Fruit fly (Drosophila melanogaster) ovary, adult (tissue): ENCODE measurements around the gene Ero1L.

Source experiments
- CG17801 ChIP-seq: fragments of 200-800 bp; optimal IDR thresholded peaks from 2 replicates; lab custom pipeline; 2019; ENCODE audit warnings: missing biosample characterization, mild to moderate bottlenecking, missing genetic modification characterization, moderate library complexity; ENCODE audit not compliant: partially characterized antibody

Gene Ero1L

DNA sequence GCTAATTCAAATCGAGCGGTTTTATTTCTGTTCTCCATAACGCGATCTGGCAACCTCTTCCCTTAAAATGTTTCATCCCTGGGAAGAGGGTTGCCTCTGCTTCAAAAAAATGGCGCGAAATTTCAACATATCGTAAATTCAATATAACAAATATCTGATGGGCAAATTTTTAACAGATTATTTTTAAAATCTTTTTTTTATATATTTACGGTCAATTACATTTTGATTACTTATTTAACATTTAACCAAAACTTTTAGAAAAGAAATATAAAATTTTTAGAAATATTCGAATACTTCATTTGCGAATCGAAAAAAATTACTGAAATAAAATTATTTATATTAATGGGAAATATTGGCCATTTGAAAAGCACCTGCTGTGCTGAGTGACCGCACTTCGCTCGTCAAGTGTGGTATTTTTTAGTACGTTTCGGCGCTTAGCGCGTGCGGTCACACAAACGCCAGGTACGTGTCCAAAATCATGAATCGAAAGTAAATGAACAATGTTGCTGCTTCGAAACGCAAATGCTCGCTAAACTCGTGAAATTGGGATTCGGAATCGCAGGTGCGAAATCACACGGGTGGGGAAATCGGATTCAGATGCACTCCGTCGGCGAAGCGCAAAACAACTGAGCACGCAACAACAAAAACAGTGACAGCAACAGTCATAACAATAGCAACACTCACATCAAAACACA is at the start of gene Ero1L:
Ero1L (plus strand) TSS at position 448 of the 695 bp plus-strand sequence.
- peak; percentile 30 for TF ChIP-seq CG17801 (GFP tag; lab: Kevin White, UChicago)

DNA sequence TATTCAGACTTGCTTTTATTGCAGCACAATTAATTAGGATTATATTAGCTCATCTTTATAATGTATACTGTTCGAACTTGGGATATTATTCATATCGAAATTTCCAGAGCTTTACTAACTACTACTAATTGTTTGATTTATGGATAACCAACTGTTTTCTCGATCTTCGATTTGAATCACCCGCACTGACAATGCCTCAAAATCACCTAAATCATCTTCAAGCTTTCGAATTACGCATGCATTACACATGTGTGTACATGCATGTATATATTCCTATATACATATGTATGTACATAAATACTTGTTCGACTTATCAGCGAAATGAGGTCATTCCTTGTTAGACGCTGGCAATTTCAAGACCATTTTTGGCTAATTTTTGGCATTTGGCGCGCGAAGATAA is 48.6 kb upstream of the Ero1L start:
- no peak for TF ChIP-seq CG17801 (GFP tag; lab: Kevin White, UChicago)

DNA sequence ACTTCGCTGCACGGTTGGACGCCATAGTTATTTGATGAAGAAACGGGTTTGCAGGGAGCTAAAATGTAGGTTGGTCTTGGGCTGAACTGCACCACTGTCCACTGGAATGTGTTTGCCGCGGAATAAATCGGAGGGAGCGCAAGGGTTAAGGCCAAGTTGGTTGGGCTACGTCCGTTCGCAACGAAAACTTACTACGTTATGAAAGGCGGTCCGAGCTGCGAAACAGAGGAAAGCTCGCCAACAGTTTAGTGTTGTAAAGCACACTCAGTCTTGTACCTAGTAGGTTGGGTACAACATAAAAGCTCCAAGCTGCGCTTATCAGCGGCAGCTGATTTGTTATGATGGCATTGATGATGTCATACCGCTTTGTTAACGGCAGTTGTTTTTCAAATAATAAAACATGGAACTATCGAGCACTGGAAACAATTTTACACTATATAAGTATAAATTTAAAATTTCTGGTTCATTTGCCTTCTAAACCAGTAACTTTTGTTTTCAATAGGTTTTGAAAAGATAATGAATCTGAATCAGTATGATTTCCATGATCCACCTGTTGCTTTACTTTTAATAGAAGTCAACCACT is 47.9 kb upstream of the Ero1L start, which contains the start of gene Chd64:
Chd64 (minus strand) TSS at position 204 of the 583 bp plus-strand sequence.
- peak; percentile 82 for TF ChIP-seq CG17801 (GFP tag; lab: Kevin White, UChicago)

- TF ChIP-seq CG17801 (GFP tag; lab: Kevin White, UChicago): no peak
Measured at dm6 chr3L:4125709-4126108, 44.5 kb upstream of the Ero1L start.

DNA sequence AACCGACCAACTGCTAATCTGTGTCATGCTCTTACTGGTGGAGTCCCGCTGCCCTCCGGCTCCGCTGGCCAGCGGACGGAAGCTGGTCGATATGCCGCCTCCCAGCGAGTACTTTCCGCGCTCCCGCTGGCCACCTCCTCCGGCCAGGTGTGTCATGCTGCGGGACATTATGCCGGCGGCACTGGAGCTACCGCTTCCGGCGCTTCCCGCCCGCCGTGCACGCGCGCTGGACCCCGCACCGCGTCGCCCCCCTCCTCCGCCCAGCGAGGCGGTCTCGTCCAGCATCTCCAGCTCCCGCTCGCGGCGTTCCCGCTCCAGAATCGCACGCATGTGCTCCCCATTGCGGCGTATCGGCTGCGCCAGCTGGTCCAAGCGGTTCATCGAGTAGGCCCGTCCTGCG is 41.6 kb upstream of the Ero1L start:
- TF ChIP-seq CG17801 (GFP tag; lab: Kevin White, UChicago): no peak

DNA sequence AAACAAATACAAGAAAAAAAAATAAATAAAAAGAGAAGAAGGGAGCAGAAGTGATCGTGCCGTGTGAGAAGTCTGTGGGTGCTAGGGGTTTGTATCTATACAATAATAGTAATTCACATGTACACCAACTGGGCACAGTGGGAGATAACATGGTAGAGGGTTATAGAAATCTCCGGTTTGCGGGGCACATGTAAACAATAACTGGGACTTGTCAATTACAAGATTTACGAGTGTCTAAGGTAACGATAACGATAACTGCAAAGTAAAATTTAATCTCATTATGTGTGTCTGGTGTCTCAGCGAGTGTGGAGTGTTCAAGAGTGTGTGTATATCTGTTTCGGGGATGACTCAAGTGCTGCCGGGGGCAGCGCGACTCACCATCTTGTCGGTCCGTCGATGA is 39.5 kb upstream of the Ero1L start:
- TF ChIP-seq CG17801 (GFP tag; lab: Kevin White, UChicago): no peak

- TF ChIP-seq CG17801 (GFP tag; lab: Kevin White, UChicago): no peak
Measured at dm6 chr3L:4132585-4132984, 37.6 kb upstream of the Ero1L start.

DNA sequence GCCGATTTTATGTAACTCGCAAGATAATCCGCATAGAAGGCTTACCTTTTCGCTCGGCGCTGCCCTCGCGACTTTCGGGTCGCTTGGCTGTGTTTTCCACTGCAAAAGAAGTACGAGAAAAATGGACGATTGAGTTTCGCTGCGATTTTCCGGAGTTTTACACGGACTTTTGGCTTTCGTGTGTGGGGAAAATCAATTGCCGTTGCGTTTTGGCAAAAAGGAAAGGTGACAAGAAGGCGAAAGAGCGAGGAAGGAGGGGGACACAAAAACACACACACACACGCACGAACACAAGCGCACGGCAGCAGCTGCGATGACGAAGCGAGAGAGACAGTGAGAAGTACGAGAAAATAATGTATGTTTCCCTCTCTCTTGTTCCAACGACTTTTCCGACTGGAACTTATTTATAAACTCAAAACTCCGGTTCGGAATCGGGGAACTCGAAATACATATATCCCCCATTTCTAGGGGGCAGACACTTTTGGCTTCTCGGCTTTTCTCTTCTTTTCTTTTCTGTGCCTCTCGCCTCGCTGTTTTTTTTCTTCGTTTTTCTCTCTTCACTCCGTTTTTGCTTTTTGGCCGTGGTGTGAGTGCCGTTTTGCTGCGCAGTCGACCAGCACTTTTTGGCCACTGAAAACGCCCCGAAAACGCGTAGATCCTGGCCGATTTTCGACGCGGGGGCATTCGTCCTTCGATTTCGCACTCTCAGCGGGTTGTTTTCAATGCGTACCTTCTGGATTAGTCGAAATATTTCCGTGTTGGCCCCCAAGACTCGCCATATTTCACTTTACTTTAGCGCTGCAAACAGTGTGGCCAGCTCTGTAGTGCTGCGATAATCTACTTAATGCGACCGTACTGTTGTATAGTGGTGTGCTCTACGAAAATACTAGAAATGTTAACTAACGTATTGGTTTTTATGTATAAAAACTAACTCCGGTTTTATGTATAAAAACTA is 36.2 kb upstream of the Ero1L start, which contains the start of gene ens:
ens (minus strand) TSS at position 827 of the 955 bp plus-strand sequence.
- peak; percentile 35 for TF ChIP-seq CG17801 (GFP tag; lab: Kevin White, UChicago)

DNA sequence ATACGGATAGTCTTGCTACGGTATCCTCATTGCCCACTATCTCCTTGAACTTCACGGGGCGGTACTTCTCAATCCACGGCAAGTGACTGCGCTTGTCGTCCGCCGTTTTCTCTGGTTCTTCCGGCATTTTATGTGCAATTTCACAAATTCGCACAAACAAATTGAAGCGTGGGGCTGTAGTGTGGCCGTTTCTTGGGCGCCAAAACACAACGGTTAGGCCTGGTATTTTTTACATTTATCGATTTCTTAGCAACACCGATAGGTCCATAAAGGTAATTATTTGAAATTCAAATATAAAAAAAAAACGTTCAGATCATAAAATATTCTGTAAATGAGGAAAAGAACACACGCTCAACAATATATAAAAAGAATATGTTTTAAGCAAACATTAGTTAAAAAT is 34.3 kb upstream of the Ero1L start, which contains the start of gene RfC4:
RfC4 (minus strand) TSS at position 182 of the 400 bp plus-strand sequence.
- no peak for TF ChIP-seq CG17801 (GFP tag; lab: Kevin White, UChicago)

dm6 chr3L:4138804-4139521 is 31.2 kb upstream of the Ero1L start, which contains the start of the genes Rop and Ras64B:
Rop (minus strand) TSS chr3L:4138996.
Ras64B (plus strand) TSS chr3L:4139076.
- TF ChIP-seq CG17801 (GFP tag; lab: Kevin White, UChicago): peak; percentile 64

- TF ChIP-seq CG17801 (GFP tag; lab: Kevin White, UChicago): no peak
Measured at dm6 chr3L:4141167-4141566, 29.0 kb upstream of the Ero1L start, which contains the start of gene Akh. Akh (plus strand) TSS chr3L:4141467.

DNA sequence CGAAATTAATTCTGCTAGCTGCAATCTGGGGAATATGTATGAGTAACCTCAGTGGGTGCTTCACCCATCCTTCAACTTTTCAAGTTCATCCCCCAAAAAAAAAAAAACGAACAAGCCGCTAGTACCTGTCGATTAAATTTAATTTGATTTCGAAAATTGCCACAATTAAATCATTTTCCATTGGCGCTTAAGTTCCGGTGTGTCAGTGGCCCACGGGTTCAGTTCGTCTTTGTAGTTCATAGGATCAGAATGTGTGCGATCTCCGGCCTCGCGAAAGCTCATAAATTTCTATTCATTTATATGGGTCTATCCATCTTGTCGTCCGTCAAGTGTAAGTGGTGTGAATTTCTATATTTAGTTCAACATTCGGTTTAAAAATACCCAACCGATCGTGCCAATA is 28.1 kb upstream of the Ero1L start, which contains the start of gene CG32260:
CG32260 (plus strand) TSS at position 301 of the 400 bp plus-strand sequence.
- no peak for TF ChIP-seq CG17801 (GFP tag; lab: Kevin White, UChicago)

DNA sequence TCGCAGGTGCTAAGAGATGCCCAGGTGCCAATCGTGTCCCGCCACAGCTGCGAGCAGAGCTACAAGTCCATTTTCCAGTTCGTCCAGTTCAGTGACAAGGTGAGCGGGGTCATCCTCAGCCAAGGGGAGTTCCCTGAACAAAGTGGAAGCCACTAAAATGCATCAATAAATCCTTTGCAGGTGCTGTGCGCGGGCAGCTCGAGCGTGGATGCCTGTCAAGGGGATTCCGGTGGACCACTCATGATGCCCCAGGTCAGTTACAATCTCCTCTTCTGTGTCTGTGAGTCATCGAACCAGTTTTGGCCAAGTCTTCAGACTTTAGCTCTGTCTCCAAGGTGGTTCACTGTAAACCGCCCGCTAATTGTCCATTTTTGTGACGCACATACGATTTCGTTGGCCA is 25.0 kb upstream of the Ero1L start:
- no peak for TF ChIP-seq CG17801 (GFP tag; lab: Kevin White, UChicago)

DNA sequence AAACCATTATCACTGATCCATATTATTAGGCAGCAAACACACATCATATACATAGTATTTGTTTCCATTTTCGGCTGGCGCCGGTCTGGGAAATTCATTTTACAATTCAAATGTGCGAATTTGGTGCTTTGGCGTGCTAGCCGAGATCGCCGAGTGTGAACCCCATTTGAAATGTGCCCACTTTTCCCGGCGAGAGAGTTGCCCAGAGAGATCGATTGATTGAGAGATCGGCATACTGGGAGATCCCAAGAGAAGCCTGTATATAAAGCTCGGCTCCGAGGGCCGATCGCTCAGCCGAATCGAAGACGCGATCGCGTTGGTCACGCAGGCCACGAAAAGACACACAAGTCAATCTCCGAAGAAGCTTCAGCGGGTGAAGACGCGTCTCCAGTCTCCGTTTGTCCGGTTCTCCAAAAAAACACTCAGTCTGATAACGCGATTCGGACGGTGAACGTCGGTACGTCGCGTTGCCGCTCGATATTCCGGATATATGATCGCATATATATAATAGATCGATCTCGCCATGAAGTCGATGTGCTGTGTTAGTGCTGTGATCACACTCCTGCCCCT is 21.7 kb upstream of the Ero1L start, which contains the start of gene CG1299:
CG1299 (plus strand) TSS at position 291 of the 570 bp plus-strand sequence.
- TF ChIP-seq CG17801 (GFP tag; lab: Kevin White, UChicago): no peak
